Worm (Caenorhabditis elegans) whole organism, L1 larva: ENCODE measurements around the gene C01G6.2.

ENCODE experiments used
- aly-2 ChIP-seq: fragments of 150-350 bp; optimal IDR thresholded peaks from 2 replicates; lab custom pipeline; 2014; ENCODE audit warnings: missing biosample characterization, missing genetic modification characterization
- ama-1 ChIP-seq: fragments of 150-350 bp; optimal IDR thresholded peaks from 2 replicates; lab custom pipeline; 2014
- ces-1 ChIP-seq: fragments of 150-350 bp; optimal IDR thresholded peaks from 2 replicates; lab custom pipeline; 2014; ENCODE audit warnings: missing biosample characterization, missing genetic modification reagents, missing genetic modification characterization
- lin-13 ChIP-seq: fragments of 150-350 bp; optimal IDR thresholded peaks from 2 replicates; lab custom pipeline; 2014; ENCODE audit warnings: missing biosample characterization, missing genetic modification reagents, missing genetic modification characterization
- lin-15B ChIP-seq: fragments of 150-350 bp; sonication (generic microtip); optimal IDR thresholded peaks from 3 replicates; lab custom pipeline; 2014; ENCODE audit warnings: missing biosample characterization, missing genetic modification characterization
- lin-35 ChIP-seq, 2 experiments: fragments of 150-350 bp; optimal IDR thresholded peaks; 2 replicates each; lab custom pipeline; 2014; ENCODE audit warnings: missing biosample characterization in 2 of 2, missing genetic modification characterization in 2 of 2, missing genetic modification reagents in 2 of 2
- snpc-4 ChIP-seq: fragments of 150-350 bp; optimal IDR thresholded peaks from 2 replicates; lab custom pipeline; 2014; ENCODE audit warnings: missing biosample characterization, missing genetic modification characterization

- no peak for TF ChIP-seq lin-35 (GFP tag; optimal IDR thresholded peaks at IDR 0.05; lab: Kevin White, UChicago)
- no peak for TF ChIP-seq ama-1 (lab: Kevin White, UChicago)
- no peak for TF ChIP-seq ces-1 (GFP tag; lab: Kevin White, UChicago)
- no peak for TF ChIP-seq snpc-4 (tag; lab: Kevin White, UChicago)
- TF ChIP-seq aly-2 = no peak
- TF ChIP-seq lin-15B (tag; lab: Kevin White, UChicago) = no peak
- no peak for TF ChIP-seq lin-13
Observed at ce11 chrII:9301065-9301464, 34.2 kb downstream of the C01G6.2 start.
